Fruit fly (Drosophila melanogaster) whole organism, embryonic: Measurements from ENCODE around the gene zye.
A peak's percentile ranks its signal among the peaks of the same experiment; 100 is the strongest.

ENCODE experiments used
- Ada2b ChIP-seq: fragments of 200-800 bp; sonication (Bioruptor generic); IDR thresholded peaks from 2 replicates; pipeline ENCODE4 v1.3.6; 2022; ENCODE audit warnings: missing biosample characterization, missing genetic modification characterization
- Adf1 ChIP-seq: fragments of 200-800 bp; sonication (Bioruptor generic); IDR thresholded peaks from 2 replicates; pipeline ENCODE4 v1.3.6; 2022; ENCODE audit warnings: missing biosample characterization, missing genetic modification characterization
- Asciz ChIP-seq: fragments of 200-800 bp; sonication (Bioruptor generic); optimal IDR thresholded peaks from 2 replicates; lab custom pipeline; 2017; ENCODE audit warnings: missing biosample characterization, mild to moderate bottlenecking, missing genetic modification characterization, missing genetic modification reagents
- Atf6 ChIP-seq: fragments of 200-800 bp; sonication (Bioruptor generic); IDR thresholded peaks from 2 replicates; pipeline ENCODE4 v1.3.6; 2022; ENCODE audit warnings: missing biosample characterization, missing genetic modification characterization
- CG10209 ChIP-seq: fragments of 200-800 bp; sonication (Bioruptor generic); optimal IDR thresholded peaks from 3 replicates; lab custom pipeline; 2017; ENCODE audit warnings: missing biosample characterization, mild to moderate bottlenecking, missing genetic modification characterization, missing genetic modification reagents
- CG11085 ChIP-seq: fragments of 200-800 bp; sonication (Bioruptor generic); IDR thresholded peaks from 2 replicates; pipeline ENCODE4 v1.3.6; 2022; ENCODE audit warnings: missing biosample characterization, missing genetic modification characterization
- CG12659 ChIP-seq: fragments of 200-800 bp; sonication (Bioruptor generic); optimal IDR thresholded peaks from 3 replicates; lab custom pipeline; 2017; ENCODE audit warnings: mild to moderate bottlenecking, missing biosample characterization, missing genetic modification reagents, missing genetic modification characterization
- CG13894 ChIP-seq: fragments of 200-800 bp; sonication (Bioruptor generic); optimal IDR thresholded peaks from 3 replicates; lab custom pipeline; 2018; ENCODE audit warnings: missing biosample characterization, mild to moderate bottlenecking, missing genetic modification characterization, moderate library complexity
- CG15479 ChIP-seq: fragments of 200-800 bp; sonication (Bioruptor generic); optimal IDR thresholded peaks from 3 replicates; lab custom pipeline; 2019; ENCODE audit warnings: missing biosample characterization, mild to moderate bottlenecking, missing genetic modification characterization, moderate library complexity
- CG18476 ChIP-seq: fragments of 200-800 bp; sonication (Bioruptor generic); optimal IDR thresholded peaks from 2 replicates; lab custom pipeline; 2016; ENCODE audit warnings: missing biosample characterization, mild to moderate bottlenecking, missing genetic modification characterization
- CG30020 ChIP-seq: fragments of 200-800 bp; optimal IDR thresholded peaks from 2 replicates; lab custom pipeline; 2019; ENCODE audit warnings: missing biosample characterization, mild to moderate bottlenecking, missing genetic modification characterization, moderate library complexity
- CG34422 ChIP-seq: fragments of 200-800 bp; sonication (Bioruptor generic); IDR thresholded peaks from 3 replicates; pipeline ENCODE4 v1.3.6; 2022; ENCODE audit warnings: missing biosample characterization, missing genetic modification characterization
- CG4282 ChIP-seq: fragments of 200-800 bp; sonication (Bioruptor generic); optimal IDR thresholded peaks from 2 replicates; lab custom pipeline; 2016; ENCODE audit warnings: missing biosample characterization, missing genetic modification characterization
- CG4328 ChIP-seq: fragments of 200-800 bp; sonication (Bioruptor generic); optimal IDR thresholded peaks from 3 replicates; lab custom pipeline; 2017; ENCODE audit warnings: missing biosample characterization, missing genetic modification reagents, missing genetic modification characterization
- CG4730 ChIP-seq: fragments of 200-800 bp; sonication (Bioruptor generic); IDR thresholded peaks from 2 replicates; pipeline ENCODE4 v1.3.6; 2022; ENCODE audit warnings: missing biosample characterization, missing genetic modification characterization
- CG5245 ChIP-seq: fragments of 200-800 bp; sonication (Bioruptor generic); optimal IDR thresholded peaks from 3 replicates; lab custom pipeline; 2016; ENCODE audit warnings: missing biosample characterization, missing genetic modification characterization
- CG5953 ChIP-seq: fragments of 200-800 bp; sonication (Bioruptor generic); IDR thresholded peaks from 2 replicates; pipeline ENCODE4 v1.3.6; 2022; ENCODE audit warnings: missing biosample characterization, missing genetic modification characterization
- CG6689 ChIP-seq: fragments of 200-800 bp; sonication (Bioruptor generic); IDR thresholded peaks from 2 replicates; pipeline ENCODE4 v1.3.6; 2022; ENCODE audit warnings: missing biosample characterization, missing genetic modification characterization
- CG6765 ChIP-seq: fragments of 200-800 bp; sonication (Bioruptor generic); optimal IDR thresholded peaks from 3 replicates; lab custom pipeline; 2017; ENCODE audit warnings: missing biosample characterization, mild to moderate bottlenecking, missing genetic modification characterization
- CG7271 ChIP-seq: fragments of 200-800 bp; sonication (Bioruptor generic); optimal IDR thresholded peaks from 2 replicates; lab custom pipeline; 2018; ENCODE audit warnings: missing biosample characterization, mild to moderate bottlenecking, missing genetic modification characterization, moderate library complexity
- CG7839 ChIP-seq: fragments of 200-800 bp; sonication (Bioruptor generic); optimal IDR thresholded peaks from 3 replicates; lab custom pipeline; 2018; ENCODE audit warnings: missing biosample characterization, mild to moderate bottlenecking, missing genetic modification characterization, moderate library complexity
- CG8388 ChIP-seq: fragments of 200-800 bp; sonication (Bioruptor generic); optimal IDR thresholded peaks from 2 replicates; lab custom pipeline; 2019; ENCODE audit warnings: missing biosample characterization, mild to moderate bottlenecking, missing genetic modification characterization, moderate library complexity
- Dad ChIP-seq: fragments of 200-800 bp; sonication (Bioruptor generic); optimal IDR thresholded peaks from 3 replicates; lab custom pipeline; 2016; ENCODE audit warnings: missing biosample characterization, missing genetic modification characterization
- Doc3 ChIP-seq: fragments of 200-800 bp; sonication (Bioruptor generic); IDR thresholded peaks from 3 replicates; pipeline ENCODE4 v1.3.6; 2022; ENCODE audit warnings: missing biosample characterization, missing genetic modification characterization; ENCODE audit not compliant: partially characterized antibody
- Gug ChIP-seq: fragments of 200-800 bp; sonication (Bioruptor generic); IDR thresholded peaks from 4 replicates; pipeline ENCODE4 v1.3.6; 2022; ENCODE audit warnings: missing biosample characterization, missing genetic modification characterization
- HLH54F ChIP-seq: fragments of 200-800 bp; sonication (Bioruptor generic); optimal IDR thresholded peaks from 3 replicates; lab custom pipeline; 2016; ENCODE audit warnings: missing biosample characterization, missing genetic modification characterization
- Hey ChIP-seq: fragments of 200-800 bp; sonication (Bioruptor generic); optimal IDR thresholded peaks from 3 replicates; lab custom pipeline; 2018; ENCODE audit warnings: missing biosample characterization, mild to moderate bottlenecking, missing genetic modification characterization
- Hr39 ChIP-seq: fragments of >200 bp; optimal IDR thresholded peaks from 2 replicates; lab custom pipeline; 2017
- MESR4 ChIP-seq: fragments of 200-800 bp; sonication (Bioruptor generic); optimal IDR thresholded peaks from 2 replicates; lab custom pipeline; 2018; ENCODE audit warnings: missing biosample characterization, mild to moderate bottlenecking, missing genetic modification characterization, moderate library complexity
- Neu2 ChIP-seq: fragments of 200-800 bp; sonication (Bioruptor generic); optimal IDR thresholded peaks from 3 replicates; lab custom pipeline; 2016; ENCODE audit warnings: missing biosample characterization, missing genetic modification characterization, borderline replicate concordance
- Nf-YC ChIP-seq: fragments of 200-800 bp; optimal IDR thresholded peaks from 3 replicates; lab custom pipeline; 2019; ENCODE audit warnings: missing biosample characterization, mild to moderate bottlenecking, missing genetic modification characterization, moderate library complexity
- Spps ChIP-seq: fragments of 200-800 bp; sonication (Bioruptor generic); optimal IDR thresholded peaks from 2 replicates; lab custom pipeline; 2018; ENCODE audit warnings: missing biosample characterization, mild to moderate bottlenecking, missing genetic modification characterization
- ap ChIP-seq: fragments of 200-800 bp; sonication (Bioruptor generic); IDR thresholded peaks from 2 replicates; pipeline ENCODE4 v1.3.6; 2022; ENCODE audit warnings: missing biosample characterization, missing genetic modification characterization
- btn ChIP-seq: fragments of 200-800 bp; sonication (Bioruptor generic); optimal IDR thresholded peaks from 2 replicates; lab custom pipeline; 2016; ENCODE audit warnings: missing biosample characterization, missing genetic modification characterization
- cato ChIP-seq: fragments of 200-800 bp; sonication (Bioruptor generic); optimal IDR thresholded peaks from 2 replicates; lab custom pipeline; 2016; ENCODE audit warnings: missing biosample characterization, missing genetic modification characterization, borderline replicate concordance
- cwo ChIP-seq: fragments of 200-800 bp; sonication (Bioruptor generic); optimal IDR thresholded peaks from 3 replicates; lab custom pipeline; 2017; ENCODE audit warnings: missing biosample characterization, missing genetic modification characterization, mild to moderate bottlenecking, moderate library complexity, missing genetic modification reagents
- da ChIP-seq: fragments of 200-800 bp; sonication (Bioruptor generic); optimal IDR thresholded peaks from 2 replicates; lab custom pipeline; 2016; ENCODE audit warnings: missing biosample characterization, missing genetic modification characterization
- dati ChIP-seq: fragments of 200-800 bp; sonication (Bioruptor generic); IDR thresholded peaks from 2 replicates; pipeline ENCODE4 v1.3.6; 2022; ENCODE audit warnings: missing biosample characterization, missing genetic modification characterization
- dm ChIP-seq: fragments of 200-800 bp; sonication (Bioruptor generic); optimal IDR thresholded peaks from 3 replicates; lab custom pipeline; 2016; ENCODE audit warnings: missing biosample characterization, missing genetic modification characterization
- fd96Cb ChIP-seq: fragments of 200-800 bp; sonication (Bioruptor generic); optimal IDR thresholded peaks from 2 replicates; lab custom pipeline; 2018; ENCODE audit warnings: missing biosample characterization, mild to moderate bottlenecking, missing genetic modification characterization, moderate library complexity
- gro ChIP-seq: fragments of 200-800 bp; sonication (Bioruptor generic); optimal IDR thresholded peaks from 2 replicates; lab custom pipeline; 2016; ENCODE audit warnings: missing biosample characterization, missing genetic modification characterization
- inv ChIP-seq: fragments of 200-800 bp; sonication (Bioruptor generic); IDR thresholded peaks from 2 replicates; pipeline ENCODE4 v1.3.6; 2022; ENCODE audit warnings: missing biosample characterization, missing genetic modification characterization; ENCODE audit not compliant: partially characterized antibody
- jing ChIP-seq: fragments of 200-800 bp; sonication (Bioruptor generic); optimal IDR thresholded peaks from 2 replicates; lab custom pipeline; 2018; ENCODE audit warnings: missing biosample characterization, mild to moderate bottlenecking, missing genetic modification characterization
- klu ChIP-seq: fragments of 200-800 bp; sonication (Bioruptor generic); IDR thresholded peaks from 2 replicates; pipeline ENCODE4 v1.3.6; 2022; ENCODE audit warnings: missing biosample characterization, missing genetic modification characterization
- pb ChIP-seq: fragments of 200-800 bp; sonication (Bioruptor generic); optimal IDR thresholded peaks from 3 replicates; lab custom pipeline; 2016; ENCODE audit warnings: missing biosample characterization, missing genetic modification characterization
- psq ChIP-seq: fragments of 200-800 bp; sonication (Bioruptor generic); optimal IDR thresholded peaks from 2 replicates; lab custom pipeline; 2017; ENCODE audit warnings: missing biosample characterization, missing genetic modification characterization
- sd ChIP-seq: fragments of 200-800 bp; sonication (Bioruptor generic); optimal IDR thresholded peaks from 3 replicates; lab custom pipeline; 2018; ENCODE audit warnings: missing biosample characterization, mild to moderate bottlenecking, missing genetic modification characterization, moderate library complexity
- sna ChIP-seq: fragments of 200-800 bp; sonication (Bioruptor generic); IDR thresholded peaks from 2 replicates; pipeline ENCODE4 v1.3.6; 2022; ENCODE audit warnings: missing biosample characterization, missing genetic modification characterization; ENCODE audit not compliant: partially characterized antibody
- sr ChIP-seq: fragments of 200-800 bp; sonication (Bioruptor generic); IDR thresholded peaks from 3 replicates; pipeline ENCODE4 v1.3.6; 2022; ENCODE audit warnings: missing biosample characterization, missing genetic modification characterization
- ssp ChIP-seq: fragments of 200-800 bp; sonication (Bioruptor generic); IDR thresholded peaks from 2 replicates; pipeline ENCODE4 v1.3.6; 2022; ENCODE audit warnings: missing biosample characterization, missing genetic modification characterization
- tna ChIP-seq: fragments of 200-800 bp; sonication (Bioruptor generic); IDR thresholded peaks from 2 replicates; pipeline ENCODE4 v1.3.6; 2022; ENCODE audit warnings: missing biosample characterization, missing genetic modification characterization; ENCODE audit not compliant: partially characterized antibody
- unc-4 ChIP-seq: fragments of 200-800 bp; sonication (Bioruptor generic); IDR thresholded peaks from 2 replicates; pipeline ENCODE4 v1.3.6; 2022; ENCODE audit warnings: missing biosample characterization, missing genetic modification characterization; ENCODE audit not compliant: partially characterized antibody

zye gene

DNA sequence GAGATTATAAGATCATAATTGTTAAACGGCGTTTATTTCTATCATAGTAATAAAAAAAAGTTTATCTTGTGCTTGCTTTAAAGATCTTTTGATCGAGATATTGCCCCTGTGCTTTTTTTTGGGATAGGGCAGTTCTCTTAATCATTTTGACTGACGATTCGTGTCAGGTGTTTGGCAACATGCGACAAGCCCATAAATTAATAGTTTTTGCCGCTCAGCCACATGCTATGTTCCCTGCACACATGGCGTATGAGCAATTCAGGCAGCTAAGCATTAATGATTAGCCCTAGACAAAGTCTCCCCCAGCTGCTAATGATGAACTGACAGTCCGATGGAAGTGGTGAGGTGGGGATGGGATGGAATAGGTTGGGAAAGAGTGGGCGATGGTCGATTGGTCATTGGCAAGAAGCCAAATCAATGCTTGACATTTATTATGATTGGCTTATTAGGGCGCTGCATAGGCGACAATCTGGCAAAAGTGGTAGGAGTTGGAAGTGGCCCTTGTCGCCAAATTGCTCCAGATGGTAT, 27.6 kb downstream of the zye start (continued):
- TF ChIP-seq CG34422 (no peak), CG4282 (GFP tag; lab: Kevin White, UChicago) (no peak), CG6689 (GFP tag; lab: Robert Waterston, UW) (no peak), Adf1 (GFP tag; lab: Robert Waterston, UW) (no peak), sr (GFP tag; lab: Robert Waterston, UW) (peak; percentile 98), HLH54F (GFP tag; lab: Kevin White, UChicago) (no peak), Nf-YC (tag; lab: Kevin White, UChicago) (no peak), pb (GFP tag; lab: Kevin White, UChicago) (no peak), psq (GFP tag; lab: Kevin White, UChicago) (no peak), Hr39 (no peak), CG13894 (tag; lab: Kevin White, UChicago) (no peak), inv (GFP tag; lab: Robert Waterston, UW) (no peak), CG18476 (no peak), Ada2b (GFP tag; lab: Robert Waterston, UW) (no peak), CG4328 (GFP tag; lab: Kevin White, UChicago) (peak; percentile 44), dm (GFP tag; lab: Kevin White, UChicago) (no peak), Doc3 (no peak), CG30020 (tag; lab: Kevin White, UChicago) (no peak), CG8388 (GFP tag; lab: Kevin White, UChicago) (no peak), tna (GFP tag; lab: Robert Waterston, UW) (no peak), cato (GFP tag; lab: Kevin White, UChicago) (no peak), btn (GFP tag; lab: Kevin White, UChicago) (no peak), sd (tag; lab: Kevin White, UChicago) (peak; percentile 5), klu (GFP tag; lab: Robert Waterston, UW) (no peak), CG7839 (tag; lab: Kevin White, UChicago) (no peak), jing (GFP tag; lab: Kevin White, UChicago) (no peak), fd96Cb (tag; lab: Kevin White, UChicago) (no peak), CG7271 (tag; lab: Kevin White, UChicago) (no peak), Dad (GFP tag; lab: Kevin White, UChicago) (no peak), Neu2 (GFP tag; lab: Kevin White, UChicago) (no peak), gro (GFP tag; lab: Kevin White, UChicago) (peak; percentile 37), CG5245 (GFP tag; lab: Kevin White, UChicago) (no peak), cwo (GFP tag; lab: Kevin White, UChicago) (peak; percentile 17), CG5953 (no peak), CG4730 (GFP tag; lab: Robert Waterston, UW) (no peak), Gug (GFP tag; lab: Robert Waterston, UW) (no peak), Hey (no peak), CG6765 (GFP tag; lab: Kevin White, UChicago) (no peak), unc-4 (GFP tag; lab: Robert Waterston, UW) (no peak), da (no peak), Atf6 (GFP tag; lab: Robert Waterston, UW) (no peak), Asciz (no peak), dati (GFP tag; lab: Robert Waterston, UW) (no peak), MESR4 (GFP tag; lab: Kevin White, UChicago) (no peak), Spps (tag; lab: Kevin White, UChicago) (no peak), ssp (no peak), CG10209 (GFP tag; lab: Kevin White, UChicago) (no peak), ap (GFP tag; lab: Robert Waterston, UW) (no peak), CG15479 (no peak), CG12659 (GFP tag; lab: Kevin White, UChicago) (no peak), sna (GFP tag; lab: Robert Waterston, UW) (no peak), CG11085 (GFP tag; lab: Robert Waterston, UW) (no peak)
